Fruit fly (Drosophila melanogaster) whole organism, wandering third instar larva: ENCODE results near the gene Sfp33A3.

Experiments used
- CG32264 ChIP-seq: fragments of 200-800 bp; sonication (Bioruptor generic); optimal IDR thresholded peaks from 2 replicates; lab custom pipeline; 2016; ENCODE audit warnings: missing biosample characterization, missing genetic modification characterization
- Hr78 ChIP-seq: fragments of >200 bp; optimal IDR thresholded peaks from 2 replicates; lab custom pipeline; 2017; ENCODE audit warnings: missing biosample characterization, missing genetic modification characterization
- Myc ChIP-seq: fragments of >200 bp; optimal IDR thresholded peaks from 2 replicates; lab custom pipeline; 2017
- Vsx2 ChIP-seq: fragments of 200-300, 225-300 bp; sonication (Bioruptor generic); optimal IDR thresholded peaks from 2 replicates; lab custom pipeline; 2018; ENCODE audit warnings: missing biosample characterization, missing genetic modification characterization; ENCODE audit not compliant: partially characterized antibody
- dsf ChIP-seq: sonication (Bioruptor generic); optimal IDR thresholded peaks from 2 replicates; lab custom pipeline; 2016; ENCODE audit warnings: missing biosample characterization, missing genetic modification characterization, borderline replicate concordance
- foxo ChIP-seq, 2 experiments: fragments of 200-800 bp; sonication (Bioruptor generic); optimal IDR thresholded peaks; 2 replicates in 1 of 2; 3 replicates in 1 of 2; lab custom pipeline; 2016 to 2017; ENCODE audit warnings: missing biosample characterization in 2 of 2, missing genetic modification characterization in 2 of 2
- h ChIP-seq: fragments of 200-800 bp; sonication (Bioruptor generic); optimal IDR thresholded peaks from 3 replicates; lab custom pipeline; 2016; ENCODE audit warnings: missing biosample characterization, mild to moderate bottlenecking, missing genetic modification characterization
- lola ChIP-seq: fragments of >200 bp; optimal IDR thresholded peaks from 2 replicates; lab custom pipeline; 2017; ENCODE audit warnings: missing biosample characterization, missing genetic modification characterization
- pan ChIP-seq: fragments of >200 bp; optimal IDR thresholded peaks from 2 replicates; lab custom pipeline; 2017
- psq ChIP-seq: fragments of 200-800 bp; sonication (Bioruptor generic); optimal IDR thresholded peaks from 3 replicates; lab custom pipeline; 2017; ENCODE audit warnings: missing biosample characterization, mild to moderate bottlenecking, missing genetic modification characterization, moderate library complexity
- tai ChIP-seq: sonication (Bioruptor generic); optimal IDR thresholded peaks from 2 replicates; lab custom pipeline; 2016; ENCODE audit warnings: missing biosample characterization, missing genetic modification characterization
- woc ChIP-seq: sonication (Bioruptor generic); optimal IDR thresholded peaks from 2 replicates; lab custom pipeline; 2016; ENCODE audit warnings: missing biosample characterization, mild to moderate bottlenecking, missing genetic modification characterization

- TF ChIP-seq tai, result no peak
- no peak for TF ChIP-seq pan (lab: Kevin White, UChicago)
- peak; percentile 100 for TF ChIP-seq psq
- TF ChIP-seq lola (GFP tag; lab: Kevin White, UChicago), result no peak
- no peak for TF ChIP-seq Myc
- no peak for TF ChIP-seq dsf (GFP tag; lab: Kevin White, UChicago)
- TF ChIP-seq Hr78, result no peak
- TF ChIP-seq CG32264 (GFP tag; lab: Kevin White, UChicago), result peak; percentile 78
- TF ChIP-seq woc (GFP tag; lab: Kevin White, UChicago), result peak; percentile 43
- peak; percentile 92 for TF ChIP-seq Vsx2 (GFP tag; lab: Kevin White, UChicago)
- TF ChIP-seq h (GFP tag; lab: Kevin White, UChicago), result peak; percentile 68
- TF ChIP-seq foxo (GFP tag; optimal IDR thresholded peaks at IDR 0.05; lab: Kevin White, UChicago), result peak; percentile 24 to 58
Observed at dm6 chr2L:11806701-11807674, 32.7 kb upstream of the Sfp33A3 start.
